Worm (Caenorhabditis elegans): Measurements from ENCODE around the gene spe-18.

ce11 chrII:13116710-13117109 lies 36.5 kb downstream of the spe-18 start, which contains the start of gene rict-1:
- TF ChIP-seq hlh-12 (tag; optimal IDR thresholded peaks at IDR 0.05) (no peak), ztf-25 (GFP tag; IDR thresholded peaks at IDR 0.05) (no peak), ztf-6 (GFP tag; IDR thresholded peaks at IDR 0.05) (no peak), chd-7 (tag; optimal IDR thresholded peaks at IDR 0.05) (no peak)
